Fruit fly (Drosophila melanogaster) whole organism, embryonic: Measurements from ENCODE around the gene ab.

Experiments used
- BEAF-32 ChIP-seq: fragments of 200-800 bp; sonication (Bioruptor generic); optimal IDR thresholded peaks from 3 replicates; lab custom pipeline; 2017; ENCODE audit warnings: missing biosample characterization, missing genetic modification characterization, mild to moderate bottlenecking, moderate library complexity, missing genetic modification reagents
- CG10274 ChIP-seq: fragments of 200-800 bp; sonication (Bioruptor generic); optimal IDR thresholded peaks from 3 replicates; lab custom pipeline; 2017; ENCODE audit warnings: missing biosample characterization, mild to moderate bottlenecking, missing genetic modification characterization
- CG10366 ChIP-seq: fragments of 200-800 bp; sonication (Bioruptor generic); IDR thresholded peaks from 2 replicates; pipeline ENCODE4 v1.3.6; 2022; ENCODE audit warnings: missing biosample characterization, missing genetic modification characterization
- CG10462 ChIP-seq: fragments of 200-800 bp; sonication (Bioruptor generic); optimal IDR thresholded peaks from 2 replicates; lab custom pipeline; 2016; ENCODE audit warnings: missing biosample characterization, missing genetic modification characterization
- CG12391 ChIP-seq: fragments of 200-800 bp; sonication (Bioruptor generic); optimal IDR thresholded peaks from 3 replicates; lab custom pipeline; 2018; ENCODE audit warnings: missing biosample characterization, mild to moderate bottlenecking, missing genetic modification characterization, moderate library complexity
- CG12659 ChIP-seq: fragments of 200-800 bp; sonication (Bioruptor generic); optimal IDR thresholded peaks from 3 replicates; lab custom pipeline; 2017; ENCODE audit warnings: mild to moderate bottlenecking, missing biosample characterization, missing genetic modification reagents, missing genetic modification characterization
- CG15269 ChIP-seq: fragments of 200-800 bp; sonication (Bioruptor generic); optimal IDR thresholded peaks from 2 replicates; lab custom pipeline; 2018; ENCODE audit warnings: missing biosample characterization, mild to moderate bottlenecking, missing genetic modification characterization, moderate library complexity
- CG16813 ChIP-seq: fragments of 200-800 bp; sonication (Bioruptor generic); IDR thresholded peaks from 3 replicates; pipeline ENCODE4 v1.3.6; 2022; ENCODE audit warnings: missing biosample characterization, missing genetic modification characterization; ENCODE audit not compliant: partially characterized antibody
- CG16863 ChIP-seq: fragments of 200-800 bp; sonication (Bioruptor generic); optimal IDR thresholded peaks from 3 replicates; lab custom pipeline; 2016; ENCODE audit warnings: missing biosample characterization, missing genetic modification characterization
- CG17186 ChIP-seq: fragments of 200-800 bp; sonication (Bioruptor generic); optimal IDR thresholded peaks from 3 replicates; lab custom pipeline; 2017; ENCODE audit warnings: missing biosample characterization, missing genetic modification reagents, missing genetic modification characterization
- CG17359 ChIP-seq: fragments of 200-800 bp; sonication (Bioruptor generic); optimal IDR thresholded peaks from 3 replicates; lab custom pipeline; 2018; ENCODE audit warnings: missing biosample characterization, mild to moderate bottlenecking, missing genetic modification characterization, moderate library complexity
- CG18262 ChIP-seq: fragments of 200-800 bp; optimal IDR thresholded peaks from 3 replicates; lab custom pipeline; 2019; ENCODE audit warnings: missing biosample characterization, mild to moderate bottlenecking, missing genetic modification characterization, moderate library complexity
- CG2116 ChIP-seq: fragments of 200-800 bp; sonication (Bioruptor generic); optimal IDR thresholded peaks from 3 replicates; lab custom pipeline; 2018; ENCODE audit warnings: missing biosample characterization, mild to moderate bottlenecking, missing genetic modification characterization
- CG2678 ChIP-seq: fragments of 200-800 bp; sonication (Bioruptor generic); optimal IDR thresholded peaks from 3 replicates; lab custom pipeline; 2019; ENCODE audit warnings: missing biosample characterization, mild to moderate bottlenecking, missing genetic modification characterization, moderate library complexity
- CG2712 ChIP-seq: fragments of 200-800 bp; optimal IDR thresholded peaks from 3 replicates; lab custom pipeline; 2019; ENCODE audit warnings: missing biosample characterization, mild to moderate bottlenecking, missing genetic modification characterization, moderate library complexity
- CG2889 ChIP-seq: fragments of 200-800 bp; sonication (Bioruptor generic); IDR thresholded peaks from 3 replicates; pipeline ENCODE4 v1.3.6; 2022; ENCODE audit warnings: missing biosample characterization, missing genetic modification characterization
- CG6765 ChIP-seq: fragments of 200-800 bp; sonication (Bioruptor generic); optimal IDR thresholded peaks from 3 replicates; lab custom pipeline; 2017; ENCODE audit warnings: missing biosample characterization, mild to moderate bottlenecking, missing genetic modification characterization
- CG7556 ChIP-seq: fragments of 200-800 bp; sonication (Bioruptor generic); optimal IDR thresholded peaks from 2 replicates; lab custom pipeline; 2017; ENCODE audit warnings: missing biosample characterization, mild to moderate bottlenecking, missing genetic modification characterization
- CG7839 ChIP-seq: fragments of 200-800 bp; sonication (Bioruptor generic); optimal IDR thresholded peaks from 3 replicates; lab custom pipeline; 2018; ENCODE audit warnings: missing biosample characterization, mild to moderate bottlenecking, missing genetic modification characterization, moderate library complexity
- CrebB ChIP-seq: fragments of 200-800 bp; sonication (Bioruptor generic); optimal IDR thresholded peaks from 3 replicates; lab custom pipeline; 2018; ENCODE audit warnings: missing biosample characterization, mild to moderate bottlenecking, missing genetic modification characterization
- D19A ChIP-seq: fragments of 200-800 bp; optimal IDR thresholded peaks from 3 replicates; lab custom pipeline; 2019; ENCODE audit warnings: missing biosample characterization, mild to moderate bottlenecking, missing genetic modification characterization, moderate library complexity
- D19B ChIP-seq: fragments of 200-800 bp; sonication (Bioruptor generic); optimal IDR thresholded peaks from 2 replicates; lab custom pipeline; 2017; ENCODE audit warnings: missing biosample characterization, mild to moderate bottlenecking, missing genetic modification characterization
- Dbx ChIP-seq: fragments of 200-800 bp; sonication (Bioruptor generic); IDR thresholded peaks from 3 replicates; pipeline ENCODE4 v1.3.6; 2022; ENCODE audit warnings: missing biosample characterization, missing genetic modification characterization
- Dll ChIP-seq: fragments of 200-800 bp; sonication (Bioruptor generic); IDR thresholded peaks from 4 replicates; pipeline ENCODE4 v1.3.6; 2022; ENCODE audit warnings: missing biosample characterization, missing genetic modification characterization; ENCODE audit not compliant: partially characterized antibody
- Hey ChIP-seq: fragments of 200-800 bp; sonication (Bioruptor generic); optimal IDR thresholded peaks from 3 replicates; lab custom pipeline; 2018; ENCODE audit warnings: missing biosample characterization, mild to moderate bottlenecking, missing genetic modification characterization
- Hmx ChIP-seq: fragments of 200-800 bp; sonication (Bioruptor generic); optimal IDR thresholded peaks from 2 replicates; lab custom pipeline; 2016; ENCODE audit warnings: missing biosample characterization, missing genetic modification characterization
- Mad ChIP-seq: fragments of 200-800 bp; sonication (Bioruptor generic); optimal IDR thresholded peaks from 2 replicates; lab custom pipeline; 2016; ENCODE audit warnings: missing biosample characterization, missing genetic modification characterization
- Nf-YB ChIP-seq: fragments of 200-800 bp; sonication (Bioruptor generic); optimal IDR thresholded peaks from 3 replicates; lab custom pipeline; 2019; ENCODE audit warnings: missing biosample characterization, mild to moderate bottlenecking, missing genetic modification characterization, moderate library complexity
- Sox102F ChIP-seq: fragments of 200-800 bp; sonication (Bioruptor generic); optimal IDR thresholded peaks from 2 replicates; lab custom pipeline; 2018; ENCODE audit warnings: missing biosample characterization, mild to moderate bottlenecking, missing genetic modification characterization, moderate library complexity
- Spps ChIP-seq: fragments of 200-800 bp; sonication (Bioruptor generic); optimal IDR thresholded peaks from 2 replicates; lab custom pipeline; 2018; ENCODE audit warnings: missing biosample characterization, mild to moderate bottlenecking, missing genetic modification characterization
- Sry-β ChIP-seq: fragments of 200-800 bp; sonication (Bioruptor generic); optimal IDR thresholded peaks from 2 replicates; lab custom pipeline; 2018; ENCODE audit warnings: missing biosample characterization, mild to moderate bottlenecking, missing genetic modification characterization, moderate library complexity
- ash1 ChIP-seq: fragments of 200-800 bp; sonication (Bioruptor generic); optimal IDR thresholded peaks from 2 replicates; lab custom pipeline; 2018; ENCODE audit warnings: missing biosample characterization, mild to moderate bottlenecking, missing genetic modification characterization
- ato ChIP-seq: fragments of 200-800 bp; sonication (Bioruptor generic); IDR thresholded peaks from 2 replicates; pipeline ENCODE4 v1.3.6; 2022; ENCODE audit warnings: missing biosample characterization, missing genetic modification characterization; ENCODE audit not compliant: partially characterized antibody
- bbx ChIP-seq: fragments of 200-800 bp; sonication (Bioruptor generic); IDR thresholded peaks from 2 replicates; pipeline ENCODE4 v1.3.6; 2022; ENCODE audit warnings: missing biosample characterization, missing genetic modification characterization; ENCODE audit not compliant: partially characterized antibody
- chm ChIP-seq: fragments of 200-800 bp; sonication (Bioruptor generic); IDR thresholded peaks from 2 replicates; pipeline ENCODE4 v1.3.6; 2022; ENCODE audit warnings: missing biosample characterization, missing genetic modification characterization
- crp ChIP-seq, 2 experiments: fragments of 200-800 bp; sonication (Bioruptor generic); optimal IDR thresholded peaks; 2 replicates in 1 of 2; 3 replicates in 1 of 2; lab custom pipeline; 2017; ENCODE audit warnings: missing biosample characterization in 2 of 2, missing genetic modification characterization in 2 of 2, mild to moderate bottlenecking in 1 of 2, moderate library complexity in 1 of 2
- dmrt99B ChIP-seq: fragments of 200-800 bp; sonication (Bioruptor generic); optimal IDR thresholded peaks from 2 replicates; lab custom pipeline; 2018; ENCODE audit warnings: missing biosample characterization, mild to moderate bottlenecking, missing genetic modification characterization, moderate library complexity
- ftz-f1 ChIP-seq: fragments of 200-800 bp; sonication (Bioruptor generic); optimal IDR thresholded peaks from 2 replicates; lab custom pipeline; 2016; ENCODE audit warnings: missing biosample characterization, missing genetic modification characterization
- fu2 ChIP-seq: fragments of 200-800 bp; sonication (Bioruptor generic); optimal IDR thresholded peaks from 2 replicates; lab custom pipeline; 2016; ENCODE audit warnings: missing biosample characterization, missing genetic modification characterization
- grau ChIP-seq: fragments of 200-800 bp; optimal IDR thresholded peaks from 3 replicates; lab custom pipeline; 2019; ENCODE audit warnings: missing biosample characterization, mild to moderate bottlenecking, missing genetic modification characterization, moderate library complexity
- gsb-n ChIP-seq: fragments of 200-800 bp; sonication (Bioruptor generic); optimal IDR thresholded peaks from 3 replicates; lab custom pipeline; 2018; ENCODE audit warnings: missing biosample characterization, mild to moderate bottlenecking, missing genetic modification characterization
- hb ChIP-seq: fragments of 200-800 bp; sonication (Bioruptor generic); IDR thresholded peaks from 3 replicates; pipeline ENCODE4 v1.3.6; 2022; ENCODE audit warnings: missing biosample characterization, missing genetic modification characterization; ENCODE audit not compliant: partially characterized antibody
- inv ChIP-seq: fragments of 200-800 bp; sonication (Bioruptor generic); IDR thresholded peaks from 2 replicates; pipeline ENCODE4 v1.3.6; 2022; ENCODE audit warnings: missing biosample characterization, missing genetic modification characterization; ENCODE audit not compliant: partially characterized antibody
- org-1 ChIP-seq: fragments of 200-800 bp; sonication (Bioruptor generic); optimal IDR thresholded peaks from 2 replicates; lab custom pipeline; 2017; ENCODE audit warnings: missing biosample characterization, missing genetic modification characterization
- pb ChIP-seq: fragments of 200-800 bp; sonication (Bioruptor generic); optimal IDR thresholded peaks from 3 replicates; lab custom pipeline; 2016; ENCODE audit warnings: missing biosample characterization, missing genetic modification characterization
- repo ChIP-seq: fragments of 200-800 bp; sonication (Bioruptor generic); optimal IDR thresholded peaks from 2 replicates; lab custom pipeline; 2016; ENCODE audit warnings: missing biosample characterization, missing genetic modification characterization
- tin ChIP-seq: fragments of 200-800 bp; sonication (Bioruptor generic); optimal IDR thresholded peaks from 3 replicates; lab custom pipeline; 2016; ENCODE audit warnings: missing biosample characterization, missing genetic modification characterization
- trem ChIP-seq: fragments of 200-800 bp; optimal IDR thresholded peaks from 3 replicates; lab custom pipeline; 2019; ENCODE audit warnings: missing biosample characterization, mild to moderate bottlenecking, missing genetic modification characterization, moderate library complexity
- usp ChIP-seq: fragments of >200 bp; optimal IDR thresholded peaks from 2 replicates; lab custom pipeline; 2017; ENCODE audit warnings: missing biosample characterization, missing genetic modification characterization
- zf30C ChIP-seq: fragments of 200-800 bp; sonication (Bioruptor generic); optimal IDR thresholded peaks from 3 replicates; lab custom pipeline; 2018; ENCODE audit warnings: missing biosample characterization, mild to moderate bottlenecking, missing genetic modification characterization
- zfh1 ChIP-seq: fragments of 200-800 bp; sonication (Bioruptor generic); IDR thresholded peaks from 3 replicates; pipeline ENCODE4 v1.3.6; 2022; ENCODE audit warnings: missing biosample characterization, missing genetic modification characterization

ab gene

DNA sequence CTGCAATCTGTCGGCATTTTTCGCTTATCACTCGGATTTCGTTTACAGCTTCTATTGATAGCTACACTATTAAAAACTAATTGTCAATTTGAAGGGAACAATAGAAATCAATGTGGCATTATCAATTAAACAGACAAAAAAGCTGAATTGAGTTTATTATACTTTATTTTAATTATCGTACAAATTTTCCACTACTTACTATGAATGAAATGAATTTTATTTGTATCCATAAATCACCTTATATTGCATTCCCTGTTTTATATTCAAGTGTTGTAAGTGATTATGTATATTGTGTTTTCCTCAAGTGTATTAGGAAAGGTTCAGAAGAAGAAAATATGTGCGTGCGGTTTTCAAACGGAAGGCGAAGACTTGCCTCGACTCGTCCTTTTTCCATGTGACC is 33.4 kb downstream of the ab start (continued):
- TF ChIP-seq CG2678 = peak; percentile 44
- TF ChIP-seq CG12391 = peak; percentile 27
- no peak for TF ChIP-seq ftz-f1 (GFP tag; lab: Kevin White, UChicago)
- TF ChIP-seq BEAF-32 (GFP tag; lab: Kevin White, UChicago) = no peak
- no peak for TF ChIP-seq CG6765 (GFP tag; lab: Kevin White, UChicago)
- TF ChIP-seq usp = no peak
- TF ChIP-seq Sry-β = no peak
- no peak for TF ChIP-seq Spps (tag; lab: Kevin White, UChicago)
- TF ChIP-seq Dll (GFP tag; lab: Robert Waterston, UW) = no peak
- TF ChIP-seq gsb-n (tag; lab: Kevin White, UChicago) = no peak
- TF ChIP-seq CG12659 (GFP tag; lab: Kevin White, UChicago) = peak; percentile 2
- no peak for TF ChIP-seq ato (GFP tag; lab: Robert Waterston, UW)
- TF ChIP-seq Nf-YB (GFP tag; lab: Kevin White, UChicago) = no peak
- no peak for TF ChIP-seq CG10366
- TF ChIP-seq fu2 (GFP tag; lab: Kevin White, UChicago) = no peak
- TF ChIP-seq CG10462 (GFP tag; lab: Kevin White, UChicago) = no peak
- no peak for TF ChIP-seq D19B (GFP tag; lab: Kevin White, UChicago)
- TF ChIP-seq CG10274 (GFP tag; lab: Kevin White, UChicago) = no peak
- no peak for TF ChIP-seq CG17186 (GFP tag; lab: Kevin White, UChicago)
- peak; percentile 34 for TF ChIP-seq CG15269 (tag; lab: Kevin White, UChicago)
- TF ChIP-seq org-1 (GFP tag; lab: Kevin White, UChicago) = peak; percentile 18
- peak; percentile 38 for TF ChIP-seq grau (tag; lab: Kevin White, UChicago)
- TF ChIP-seq dmrt99B (tag; lab: Kevin White, UChicago) = peak; percentile 42
- TF ChIP-seq Sox102F (GFP tag; lab: Kevin White, UChicago) = peak; percentile 19
- TF ChIP-seq chm (GFP tag; lab: Robert Waterston, UW) = no peak
- no peak for TF ChIP-seq CG17359 (tag; lab: Kevin White, UChicago)
- TF ChIP-seq CG18262 (tag; lab: Kevin White, UChicago) = no peak
- peak; percentile 50 for TF ChIP-seq D19A
- no peak for TF ChIP-seq bbx (GFP tag; lab: Robert Waterston, UW)
- no peak for TF ChIP-seq Dbx
- no peak for TF ChIP-seq CG2116 (GFP tag; lab: Kevin White, UChicago)
- no peak for TF ChIP-seq trem (tag; lab: Kevin White, UChicago)
- TF ChIP-seq CG2889 (GFP tag; lab: Robert Waterston, UW) = no peak
- TF ChIP-seq Hmx (GFP tag; lab: Kevin White, UChicago) = no peak
- TF ChIP-seq CG7839 (tag; lab: Kevin White, UChicago) = peak; percentile 36
- peak; percentile 46 for TF ChIP-seq CG7556 (GFP tag; lab: Kevin White, UChicago)
- TF ChIP-seq ash1 (GFP tag; lab: Kevin White, UChicago) = no peak
- TF ChIP-seq CG2712 (tag; lab: Kevin White, UChicago) = peak; percentile 10
- TF ChIP-seq zf30C (GFP tag; lab: Kevin White, UChicago) = no peak
- no peak for TF ChIP-seq CG16813 (GFP tag; lab: Robert Waterston, UW)
- no peak for TF ChIP-seq pb
- TF ChIP-seq Mad (GFP tag; lab: Kevin White, UChicago) = no peak
- no peak for TF ChIP-seq hb (GFP tag; lab: Robert Waterston, UW)
- no peak for TF ChIP-seq Hey (tag; lab: Kevin White, UChicago)
- TF ChIP-seq CG16863 (GFP tag; lab: Kevin White, UChicago) = no peak
- no peak for TF ChIP-seq zfh1 (GFP tag; lab: Robert Waterston, UW)
- no peak for TF ChIP-seq inv (GFP tag; lab: Robert Waterston, UW)
- no peak for TF ChIP-seq repo
- TF ChIP-seq tin = no peak
- TF ChIP-seq crp (GFP tag; optimal IDR thresholded peaks at IDR 0.05; lab: Kevin White, UChicago) = no peak
- TF ChIP-seq CrebB (tag; lab: Kevin White, UChicago) = no peak
